Fruit fly (Drosophila melanogaster) whole organism: ENCODE results near the gene Ufl1.

Experiments
- CG8478 ChIP-seq: fragments of >200 bp; optimal IDR thresholded peaks from 2 replicates; lab custom pipeline; 2018; ENCODE audit warnings: inconsistent platforms
- Dll ChIP-seq: fragments of >200 bp; optimal IDR thresholded peaks from 2 replicates; lab custom pipeline; 2017
- EcR ChIP-seq, 2 experiments: fragments of >200 bp; optimal IDR thresholded peaks; 2 replicates each; lab custom pipeline; 2017; ENCODE audit warnings: missing biosample characterization in 2 of 2, missing genetic modification characterization in 2 of 2, missing genetic modification reagents in 2 of 2
- pan ChIP-seq: fragments of >200 bp; optimal IDR thresholded peaks from 2 replicates; lab custom pipeline; 2017
- psq ChIP-seq: fragments of >200 bp; optimal IDR thresholded peaks from 2 replicates; lab custom pipeline; 2017
- usp ChIP-seq: fragments of >200 bp; optimal IDR thresholded peaks from 2 replicates; lab custom pipeline; 2017; ENCODE audit warnings: missing biosample characterization, missing genetic modification characterization, mixed read lengths

- TF ChIP-seq usp (GFP tag; lab: Kevin White, UChicago) = no peak
- TF ChIP-seq Dll (lab: Kevin White, UChicago) = no peak
- TF ChIP-seq pan = no peak
- TF ChIP-seq psq (lab: Kevin White, UChicago) = no peak
- TF ChIP-seq EcR (GFP tag; optimal IDR thresholded peaks at IDR 0.05; lab: Kevin White, UChicago) = no peak
- no peak for TF ChIP-seq CG8478 (lab: Kevin White, UChicago)
These were observed 30.2 kb downstream of the Ufl1 start for dm6 chr3R:7044016-7044415.
